Fruit fly (Drosophila melanogaster): ENCODE results near the gene Not10.

The Not10 gene

DNA sequence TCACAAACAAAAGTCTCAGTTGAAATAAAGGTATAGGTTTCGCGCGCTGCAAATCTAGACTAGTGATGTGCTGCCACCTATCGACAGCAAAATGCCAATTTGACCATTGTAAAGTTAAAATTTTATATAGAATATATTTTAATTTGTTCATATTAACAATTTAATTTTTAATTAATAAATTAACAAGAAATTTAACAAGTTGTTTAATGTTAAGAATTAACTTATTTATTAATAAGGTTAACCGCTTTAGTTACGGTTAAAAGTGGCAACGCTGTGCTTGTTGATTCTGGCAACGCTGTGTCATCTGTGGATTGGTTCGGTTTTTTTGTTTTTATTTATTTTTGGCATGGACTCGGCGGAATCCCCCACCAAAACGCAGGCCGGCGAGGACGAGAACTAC is at the start of gene Not10:
Gene Not10 (plus strand): TSS at position 279 of the 400 bp plus-strand sequence.
- TF ChIP-seq CG8478 (optimal IDR thresholded peaks at IDR 0.05) = no peak
- TF ChIP-seq usp (GFP tag; optimal IDR thresholded peaks at IDR 0.05) = no peak
- no peak for TF ChIP-seq psq (optimal IDR thresholded peaks at IDR 0.05)
- no peak for TF ChIP-seq pan (optimal IDR thresholded peaks at IDR 0.05)
- TF ChIP-seq EcR (GFP tag; optimal IDR thresholded peaks at IDR 0.05) = no peak
- no peak for TF ChIP-seq Dll (optimal IDR thresholded peaks at IDR 0.05)

DNA sequence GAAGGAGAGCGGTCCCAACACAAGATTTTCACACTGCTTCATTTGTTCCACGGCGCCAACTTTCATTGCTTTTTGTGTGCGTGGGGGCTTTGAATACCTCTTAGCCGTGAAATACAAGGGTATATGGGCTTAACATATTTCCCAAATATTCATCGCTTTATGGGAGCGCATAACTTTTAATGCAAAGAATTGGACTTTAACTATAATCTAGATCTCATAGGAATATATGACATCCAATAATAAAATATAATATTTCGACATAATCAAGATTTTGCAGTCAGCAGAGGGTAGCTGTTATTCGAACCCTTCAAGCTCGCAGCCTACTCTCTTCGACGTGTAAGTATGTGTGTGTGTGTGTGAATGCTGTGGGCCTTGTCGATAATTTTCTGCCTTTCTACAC is 38.8 kb upstream of the Not10 start:
- TF ChIP-seq EcR (GFP tag; optimal IDR thresholded peaks at IDR 0.05) = no peak
- TF ChIP-seq usp (GFP tag; optimal IDR thresholded peaks at IDR 0.05) = no peak
- TF ChIP-seq psq (optimal IDR thresholded peaks at IDR 0.05) = no peak
- TF ChIP-seq CG8478 (optimal IDR thresholded peaks at IDR 0.05) = no peak

dm6 chr3R:12595187-12595889 is 35.1 kb upstream of the Not10 start, which contains the start of gene Octbeta2R:
Octbeta2R (minus strand) TSS chr3R:12595725.
- TF ChIP-seq usp (GFP tag; optimal IDR thresholded peaks at IDR 0.05) (no peak), EcR (GFP tag; optimal IDR thresholded peaks at IDR 0.05) (no peak), Dll (optimal IDR thresholded peaks at IDR 0.05) (no peak), CG8478 (optimal IDR thresholded peaks at IDR 0.05) (no peak), pan (optimal IDR thresholded peaks at IDR 0.05) (no peak), psq (optimal IDR thresholded peaks at IDR 0.05) (no peak)

DNA sequence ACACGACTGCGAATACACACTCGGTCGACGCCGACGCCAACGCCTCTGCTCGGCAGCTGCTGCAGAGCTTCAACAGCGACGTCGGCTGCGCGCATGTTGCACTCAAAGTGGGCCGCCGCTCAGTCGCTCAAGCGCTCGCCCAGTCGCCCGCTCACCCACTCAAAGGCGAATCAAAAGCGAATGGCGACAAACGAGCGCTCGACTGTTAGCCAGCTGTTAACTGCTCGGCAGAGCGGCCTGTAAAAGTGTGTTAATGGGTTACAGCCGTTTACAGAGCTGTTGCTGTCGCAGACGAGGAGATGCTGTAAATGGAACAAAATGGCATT is 34.6 kb upstream of the Not10 start:
- TF ChIP-seq usp (GFP tag; optimal IDR thresholded peaks at IDR 0.05) (no peak), pan (optimal IDR thresholded peaks at IDR 0.05) (no peak), Dll (optimal IDR thresholded peaks at IDR 0.05) (no peak), CG8478 (optimal IDR thresholded peaks at IDR 0.05) (no peak), psq (optimal IDR thresholded peaks at IDR 0.05) (no peak)

DNA sequence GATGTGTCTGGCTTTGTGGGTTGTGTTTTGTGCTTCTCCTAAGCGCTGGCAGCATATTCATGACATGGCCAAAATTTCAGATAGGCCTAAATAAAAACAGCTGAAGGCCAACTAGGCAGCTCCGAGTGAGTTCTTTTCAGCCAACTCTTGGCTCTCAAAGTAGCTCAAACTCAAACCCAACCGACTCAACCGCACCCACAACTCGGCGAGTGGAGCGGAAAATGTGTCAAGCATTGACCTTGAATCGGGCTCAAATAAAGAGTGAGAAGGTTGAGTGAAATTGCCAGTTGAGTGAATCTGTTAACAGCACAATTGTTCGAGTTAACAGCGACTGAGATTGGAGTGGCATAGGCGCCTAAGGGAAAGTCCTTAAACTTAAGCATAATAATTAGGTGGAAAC is 18.5 kb upstream of the Not10 start:
- TF ChIP-seq Dll (optimal IDR thresholded peaks at IDR 0.05) (no peak), pan (optimal IDR thresholded peaks at IDR 0.05) (no peak), usp (GFP tag; optimal IDR thresholded peaks at IDR 0.05) (no peak), psq (optimal IDR thresholded peaks at IDR 0.05) (no peak), CG8478 (optimal IDR thresholded peaks at IDR 0.05) (no peak), EcR (GFP tag; optimal IDR thresholded peaks at IDR 0.05) (no peak)

DNA sequence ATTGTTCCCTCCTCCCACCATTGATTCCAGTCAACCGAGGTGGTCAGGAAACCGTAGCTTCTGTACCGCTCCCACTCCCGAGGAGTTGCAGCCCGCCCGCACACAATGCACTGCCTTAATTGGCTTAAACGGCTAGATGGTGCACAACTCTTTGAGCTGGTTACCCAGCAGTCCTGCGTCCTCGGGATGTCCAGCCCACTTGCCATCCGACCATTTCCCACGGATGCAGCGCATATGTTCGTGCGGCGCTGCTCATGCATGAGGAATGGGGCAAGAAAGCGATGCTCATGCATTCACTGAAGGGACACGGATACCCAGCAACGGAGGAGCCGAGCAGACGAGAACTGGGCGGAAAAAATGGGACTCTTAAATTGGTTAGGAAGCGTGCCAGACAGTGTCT is 14.9 kb upstream of the Not10 start:
- no peak for TF ChIP-seq CG8478 (optimal IDR thresholded peaks at IDR 0.05)
- no peak for TF ChIP-seq EcR (GFP tag; optimal IDR thresholded peaks at IDR 0.05)
- TF ChIP-seq Dll (optimal IDR thresholded peaks at IDR 0.05) = no peak
- TF ChIP-seq psq (optimal IDR thresholded peaks at IDR 0.05) = no peak
- no peak for TF ChIP-seq usp (GFP tag; optimal IDR thresholded peaks at IDR 0.05)
- no peak for TF ChIP-seq pan (optimal IDR thresholded peaks at IDR 0.05)

DNA sequence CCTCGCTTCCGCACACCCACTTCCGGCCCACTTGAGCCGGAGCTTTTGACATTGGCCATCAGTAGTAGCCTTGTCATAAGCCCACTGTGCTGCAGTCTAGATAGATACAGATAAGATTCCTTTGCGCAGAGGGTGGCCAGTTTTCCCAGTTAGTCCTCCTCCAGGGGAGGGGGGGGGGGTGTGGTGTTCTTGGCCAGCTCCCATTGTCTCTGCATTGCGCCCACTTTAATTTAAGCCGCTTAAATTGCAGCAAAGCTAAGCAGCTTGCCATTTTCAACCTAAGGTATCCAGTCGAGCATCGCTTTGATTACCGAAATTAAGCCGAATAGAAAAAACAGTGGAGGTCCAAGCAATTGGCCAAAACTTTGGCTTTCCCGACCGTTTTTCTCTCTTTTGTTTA is 7.7 kb upstream of the Not10 start:
- no peak for TF ChIP-seq psq (optimal IDR thresholded peaks at IDR 0.05)

DNA sequence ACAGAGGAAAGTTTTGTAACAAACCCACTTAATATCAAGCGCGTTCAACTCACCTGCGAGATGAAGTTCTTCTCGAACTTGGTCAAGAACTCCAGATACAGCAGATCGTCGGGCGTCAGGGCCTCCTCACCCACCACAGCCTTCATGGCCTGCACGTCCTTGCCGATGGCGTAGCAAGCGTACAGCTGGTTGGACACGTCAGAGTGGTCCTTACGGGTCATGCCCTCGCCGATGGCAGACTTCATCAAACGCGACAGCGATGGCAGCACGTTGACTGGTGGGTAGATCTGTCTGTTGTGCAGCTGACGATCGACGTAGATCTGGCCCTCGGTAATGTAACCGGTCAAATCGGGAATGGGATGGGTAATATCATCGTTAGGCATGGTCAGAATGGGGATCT is 5.5 kb upstream of the Not10 start:
- TF ChIP-seq CG8478 (optimal IDR thresholded peaks at IDR 0.05) (no peak), psq (optimal IDR thresholded peaks at IDR 0.05) (no peak), usp (GFP tag; optimal IDR thresholded peaks at IDR 0.05) (no peak), pan (optimal IDR thresholded peaks at IDR 0.05) (no peak), Dll (optimal IDR thresholded peaks at IDR 0.05) (no peak), EcR (GFP tag; optimal IDR thresholded peaks at IDR 0.05) (no peak)

DNA sequence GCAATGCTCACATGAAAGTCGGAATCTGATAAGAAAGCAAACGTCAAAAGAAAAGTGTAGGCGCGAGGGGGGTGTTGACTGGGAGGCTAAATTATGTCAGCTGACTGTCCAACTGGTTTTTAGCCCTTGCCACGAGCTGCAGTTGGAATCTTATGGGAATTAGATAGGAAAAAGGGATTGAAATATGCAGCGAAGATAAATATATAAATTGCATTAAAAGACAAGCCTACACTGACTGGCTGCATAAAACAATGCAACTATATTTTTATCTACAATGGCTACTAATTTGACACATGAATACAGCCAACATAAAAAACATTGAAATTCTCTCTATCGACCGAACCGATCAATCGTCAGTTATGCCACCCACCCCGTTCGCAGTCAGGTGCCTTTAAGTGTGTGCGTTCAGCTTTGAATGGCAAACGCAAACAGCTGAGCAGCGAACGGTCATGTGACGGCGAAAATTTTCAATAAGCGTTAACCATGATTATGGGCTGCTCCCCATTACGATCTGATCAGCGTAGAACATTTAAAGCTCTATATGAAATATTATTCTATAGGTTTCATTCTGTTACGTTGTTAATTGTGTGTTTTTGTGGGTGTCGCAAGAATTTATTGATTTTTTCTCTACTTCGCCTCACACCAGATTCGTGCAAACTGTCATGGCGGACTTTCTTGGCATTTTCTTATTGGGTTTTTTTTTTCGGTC is 3.6 kb upstream of the Not10 start:
- TF ChIP-seq psq (optimal IDR thresholded peaks at IDR 0.05) (no peak), Dll (optimal IDR thresholded peaks at IDR 0.05) (no peak), CG8478 (optimal IDR thresholded peaks at IDR 0.05) (no peak), EcR (GFP tag; optimal IDR thresholded peaks at IDR 0.05) (no peak), pan (optimal IDR thresholded peaks at IDR 0.05) (no peak), usp (GFP tag; optimal IDR thresholded peaks at IDR 0.05) (no peak)

DNA sequence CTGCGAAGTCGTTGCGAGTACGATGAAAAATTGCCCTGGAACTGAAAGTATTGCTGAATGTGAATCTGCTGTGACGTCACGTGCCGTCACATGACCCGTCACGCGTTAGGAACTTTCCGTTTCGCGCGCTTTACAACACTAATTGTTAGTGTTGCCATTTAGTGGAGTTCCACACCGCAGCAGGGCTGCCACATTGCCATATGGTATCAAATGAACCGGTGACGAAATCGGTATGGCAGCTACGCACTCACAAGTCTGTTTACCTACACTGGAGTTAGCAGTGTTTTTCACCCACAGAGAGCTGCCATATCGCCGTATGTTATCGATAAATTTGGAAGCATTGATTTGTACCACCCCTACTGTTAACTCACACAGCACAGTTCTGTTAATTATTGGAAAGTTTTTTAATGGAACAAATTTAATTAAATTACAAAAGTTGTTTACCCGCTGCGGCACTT is 2.7 kb upstream of the Not10 start, which contains the start of the genes Vha55 and Snx3:
Gene Vha55 (minus strand): TSS at position 139 of the 458 bp plus-strand sequence.
Gene Snx3 (plus strand): TSS at position 341 of the 458 bp plus-strand sequence.
- TF ChIP-seq usp (GFP tag; optimal IDR thresholded peaks at IDR 0.05) = no peak
- no peak for TF ChIP-seq pan (optimal IDR thresholded peaks at IDR 0.05)
- TF ChIP-seq psq (optimal IDR thresholded peaks at IDR 0.05) = no peak
- no peak for TF ChIP-seq CG8478 (optimal IDR thresholded peaks at IDR 0.05)
- TF ChIP-seq EcR (GFP tag; optimal IDR thresholded peaks at IDR 0.05) = no peak
- no peak for TF ChIP-seq Dll (optimal IDR thresholded peaks at IDR 0.05)

DNA sequence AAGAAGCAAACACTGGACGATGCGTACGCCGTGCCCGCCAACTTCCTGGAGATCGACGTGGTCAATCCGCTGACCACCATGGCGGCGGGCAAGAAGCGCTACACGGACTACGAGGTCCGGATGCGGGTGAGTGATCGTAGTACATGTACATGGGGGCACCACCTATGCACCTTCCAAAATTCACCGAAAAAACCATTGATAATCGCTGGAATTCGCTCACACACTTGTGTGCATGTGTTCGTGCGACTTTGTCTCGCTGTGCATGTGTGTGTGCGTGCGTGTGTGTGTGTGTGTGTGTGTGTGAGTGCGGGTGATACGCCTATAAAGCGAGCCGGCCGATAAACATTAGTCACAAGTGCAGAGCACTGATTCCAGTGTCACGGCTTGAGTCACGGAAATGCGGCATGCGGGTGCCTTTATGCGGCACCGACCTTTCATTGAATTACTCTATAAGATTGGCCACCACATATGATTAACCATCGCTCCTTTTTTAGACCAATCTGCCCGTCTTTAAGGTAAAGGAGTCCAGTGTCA is 2.0 kb upstream of the Not10 start:
- TF ChIP-seq EcR (GFP tag; optimal IDR thresholded peaks at IDR 0.05) = no peak
- no peak for TF ChIP-seq psq (optimal IDR thresholded peaks at IDR 0.05)
- no peak for TF ChIP-seq pan (optimal IDR thresholded peaks at IDR 0.05)
- TF ChIP-seq usp (GFP tag; optimal IDR thresholded peaks at IDR 0.05) = no peak
- peak; percentile 9 for TF ChIP-seq CG8478 (optimal IDR thresholded peaks at IDR 0.05)

dm6 chr3R:12633059-12633458 is 2.6 kb downstream of the Not10 start, which contains the start of gene CG18530:
CG18530 (plus strand) TSS chr3R:12633359.
- TF ChIP-seq Dll (optimal IDR thresholded peaks at IDR 0.05) (no peak), EcR (GFP tag; optimal IDR thresholded peaks at IDR 0.05) (no peak), pan (optimal IDR thresholded peaks at IDR 0.05) (no peak), psq (optimal IDR thresholded peaks at IDR 0.05) (no peak), CG8478 (optimal IDR thresholded peaks at IDR 0.05) (no peak), usp (GFP tag; optimal IDR thresholded peaks at IDR 0.05) (no peak)
